Fruit fly (Drosophila melanogaster) Kc167 (cell line): ENCODE measurements around the gene Rph.

Experiments used
- Myc ChIP-seq: fragments of >200 bp; optimal IDR thresholded peaks from 2 replicates; lab custom pipeline; 2017; ENCODE audit warnings: missing external identifiers
- Sin3A ChIP-seq: fragments of >200 bp; optimal IDR thresholded peaks from 2 replicates; lab custom pipeline; 2018; ENCODE audit warnings: missing external identifiers
- h ChIP-seq: fragments of >200 bp; optimal IDR thresholded peaks from 3 replicates; lab custom pipeline; 2018; ENCODE audit warnings: missing external identifiers
- insv ChIP-seq: fragments of >200 bp; optimal IDR thresholded peaks from 3 replicates; lab custom pipeline; 2018; ENCODE audit warnings: missing external identifiers
- psq ChIP-seq: fragments of >200 bp; optimal IDR thresholded peaks from 2 replicates; lab custom pipeline; 2017; ENCODE audit warnings: missing external identifiers
- ttk ChIP-seq: sonication (Bioruptor generic); optimal IDR thresholded peaks from 2 replicates; lab custom pipeline; 2017; ENCODE audit warnings: missing external identifiers

Gene Rph

DNA sequence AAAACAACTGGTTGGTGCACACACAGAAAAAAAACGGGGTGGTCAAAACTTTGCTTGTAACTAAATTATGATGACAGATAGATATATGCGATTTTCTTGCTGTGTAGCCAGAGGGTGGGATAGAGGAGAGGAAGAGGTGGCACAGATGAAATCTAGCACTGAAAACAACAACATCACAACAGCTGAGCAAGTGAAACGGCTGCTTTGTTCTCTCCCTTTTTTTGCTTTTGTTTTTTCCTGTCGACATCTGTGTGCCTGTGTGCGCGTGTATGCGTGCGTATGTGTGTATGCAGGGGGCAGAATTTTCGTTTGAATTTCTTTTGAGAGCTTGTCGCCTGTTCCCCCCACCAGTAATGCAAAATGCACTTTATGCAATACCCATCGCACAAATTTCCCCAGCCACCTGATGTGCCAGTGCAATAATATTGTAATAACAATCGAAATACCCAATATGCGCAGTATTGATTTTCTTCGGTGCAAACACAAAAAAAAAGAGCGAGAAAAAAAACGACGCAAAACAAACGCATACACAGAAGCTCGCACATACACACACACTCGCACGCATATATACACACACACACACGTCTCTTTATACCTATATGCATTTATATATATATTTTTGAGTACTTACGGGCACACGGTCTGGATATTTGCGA, 10.0 kb upstream of the Rph start:
- no peak for TF ChIP-seq Myc
- no peak for TF ChIP-seq h (lab: Kevin White, UChicago)
- no peak for TF ChIP-seq insv (lab: Kevin White, UChicago)
- no peak for TF ChIP-seq psq (lab: Kevin White, UChicago)
- TF ChIP-seq Sin3A (lab: Kevin White, UChicago) = no peak
- no peak for TF ChIP-seq ttk

DNA sequence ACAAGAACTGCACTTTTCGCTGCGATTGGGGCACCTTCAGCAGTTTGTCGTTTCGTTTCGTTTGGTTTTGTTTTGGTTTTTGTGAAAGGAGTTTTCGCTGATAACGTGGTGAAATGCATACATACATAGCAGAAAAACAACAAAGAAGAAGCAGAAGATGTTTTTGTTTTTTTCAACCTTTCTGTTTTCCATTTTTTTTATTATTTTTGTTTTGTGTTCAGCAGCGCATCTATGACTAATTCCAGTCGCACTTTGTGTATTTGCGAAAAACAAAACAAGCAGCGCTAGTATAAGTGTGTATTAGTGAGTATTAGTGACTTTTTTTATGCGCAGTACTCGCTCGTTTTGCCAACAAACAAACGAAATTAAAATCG, 9.5 kb upstream of the Rph start:
- TF ChIP-seq ttk = no peak
- TF ChIP-seq insv (lab: Kevin White, UChicago) = no peak
- no peak for TF ChIP-seq h (lab: Kevin White, UChicago)
- TF ChIP-seq Sin3A (lab: Kevin White, UChicago) = no peak
- TF ChIP-seq Myc = no peak
- TF ChIP-seq psq (lab: Kevin White, UChicago) = no peak

DNA sequence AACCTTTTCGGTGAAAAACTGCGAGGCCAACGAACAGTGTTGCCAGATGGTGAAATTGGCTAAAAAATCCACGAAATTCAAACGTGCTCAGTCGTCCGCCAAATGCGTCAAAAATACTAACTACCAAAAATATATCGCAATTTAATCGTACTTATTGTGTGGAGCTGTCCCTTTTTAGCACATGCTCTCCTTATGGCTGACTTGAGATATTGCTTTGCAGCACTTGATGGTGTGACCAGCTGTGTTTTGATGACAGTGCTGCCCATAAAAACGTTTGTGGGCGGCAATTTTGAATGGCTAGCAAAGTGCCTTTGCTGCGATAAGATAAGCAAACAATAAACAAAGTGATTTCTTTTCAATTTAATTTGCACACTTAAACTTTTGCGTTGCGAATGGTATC, 6.7 kb upstream of the Rph start, which contains the start of gene Tango5:
Gene Tango5 (minus strand): TSS at position 208 of the 400 bp plus-strand sequence.
- no peak for TF ChIP-seq Sin3A (lab: Kevin White, UChicago)
- TF ChIP-seq h (lab: Kevin White, UChicago) = no peak

DNA sequence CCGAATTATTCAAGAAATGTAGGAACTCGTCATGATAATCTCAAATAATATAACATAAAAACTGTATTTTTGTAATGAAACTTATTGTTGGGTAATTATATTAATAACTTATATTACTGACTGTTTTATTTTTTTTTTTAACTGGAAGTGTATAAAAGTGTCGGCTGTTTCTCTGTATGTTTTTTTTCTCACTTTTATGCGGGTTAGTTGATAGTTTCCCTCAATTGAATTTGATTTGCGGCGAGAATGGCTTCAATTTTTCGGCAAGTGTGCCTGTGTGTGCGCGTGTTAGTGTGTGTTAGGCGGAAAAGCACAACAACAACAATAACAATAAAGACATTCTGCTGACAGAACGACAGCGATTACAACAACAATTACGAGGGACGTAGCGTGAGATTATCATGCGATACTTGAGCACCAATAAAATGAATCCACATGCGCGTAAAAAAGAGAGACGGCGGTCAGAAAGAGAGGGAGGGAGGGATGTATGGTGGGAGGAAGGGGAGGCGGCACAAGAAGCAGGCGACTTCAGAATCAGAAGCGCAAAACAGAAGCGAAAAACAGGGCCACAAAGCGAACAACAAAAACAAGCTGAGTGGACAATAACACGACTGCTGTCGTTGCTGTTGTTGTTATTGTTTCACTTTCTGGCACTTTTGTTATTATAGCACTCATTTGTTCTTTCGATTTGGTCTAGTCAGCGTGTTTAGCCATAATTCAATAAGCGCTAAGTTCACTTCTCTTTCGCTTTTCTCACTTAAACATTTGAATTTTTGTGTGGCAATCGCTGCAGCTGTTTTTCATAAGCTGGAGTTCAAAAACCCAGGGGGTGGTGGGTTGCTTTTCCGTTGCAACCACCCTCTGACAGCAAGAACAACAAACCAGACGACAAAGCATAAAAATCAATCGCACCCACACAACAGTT, 5.8 kb upstream of the Rph start:
- TF ChIP-seq h (lab: Kevin White, UChicago) (no peak), Sin3A (lab: Kevin White, UChicago) (no peak), psq (lab: Kevin White, UChicago) (no peak), insv (lab: Kevin White, UChicago) (no peak), Myc (no peak), ttk (no peak)

DNA sequence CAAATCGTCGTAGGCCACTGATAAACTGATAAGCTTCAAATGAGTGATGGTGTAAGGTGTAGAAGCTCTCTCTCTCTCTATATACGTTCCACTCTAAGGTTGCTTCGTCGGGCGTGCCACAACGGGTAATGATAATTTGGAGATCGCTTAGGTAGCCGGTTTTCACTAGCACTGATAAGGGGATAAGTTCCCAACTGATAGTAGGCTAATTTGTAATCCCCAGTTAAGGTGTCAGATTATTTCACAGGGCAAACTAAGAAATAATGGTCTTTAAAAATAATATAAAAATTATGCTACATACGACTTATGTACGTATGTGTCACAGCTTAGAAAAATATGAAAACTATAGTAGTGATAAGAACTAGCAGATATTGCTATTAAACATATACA, 5.1 kb upstream of the Rph start:
- TF ChIP-seq Sin3A (lab: Kevin White, UChicago) (no peak), h (lab: Kevin White, UChicago) (no peak), insv (lab: Kevin White, UChicago) (no peak)

DNA sequence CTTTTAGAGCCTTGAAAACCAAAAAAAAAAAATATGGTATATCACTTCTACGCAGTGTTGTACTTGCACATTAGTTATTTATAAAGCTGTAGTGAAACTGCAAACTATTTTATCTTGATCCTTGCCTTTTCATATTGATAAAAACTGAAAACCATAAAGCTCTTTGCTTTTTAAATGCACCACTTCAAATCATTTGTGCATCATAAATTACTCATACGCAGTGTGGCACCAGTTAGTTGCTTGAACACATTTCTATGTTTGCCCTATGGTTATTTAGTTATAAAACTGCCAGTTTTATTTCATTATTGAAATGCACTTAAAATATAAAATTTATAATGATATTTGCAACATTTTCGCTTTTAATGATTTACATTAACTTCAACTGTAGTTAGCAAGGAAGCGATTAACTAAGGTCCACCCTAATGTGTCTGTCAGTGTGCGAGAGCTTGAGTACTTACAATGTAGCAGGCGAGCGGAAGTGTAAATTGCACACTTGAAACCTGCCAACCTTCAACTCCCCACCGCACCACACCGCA, 1.4 kb downstream of the Rph start:
- no peak for TF ChIP-seq insv (lab: Kevin White, UChicago)
- no peak for TF ChIP-seq ttk
- no peak for TF ChIP-seq Sin3A (lab: Kevin White, UChicago)
- no peak for TF ChIP-seq psq (lab: Kevin White, UChicago)
- TF ChIP-seq Myc = no peak
- no peak for TF ChIP-seq h (lab: Kevin White, UChicago)

DNA sequence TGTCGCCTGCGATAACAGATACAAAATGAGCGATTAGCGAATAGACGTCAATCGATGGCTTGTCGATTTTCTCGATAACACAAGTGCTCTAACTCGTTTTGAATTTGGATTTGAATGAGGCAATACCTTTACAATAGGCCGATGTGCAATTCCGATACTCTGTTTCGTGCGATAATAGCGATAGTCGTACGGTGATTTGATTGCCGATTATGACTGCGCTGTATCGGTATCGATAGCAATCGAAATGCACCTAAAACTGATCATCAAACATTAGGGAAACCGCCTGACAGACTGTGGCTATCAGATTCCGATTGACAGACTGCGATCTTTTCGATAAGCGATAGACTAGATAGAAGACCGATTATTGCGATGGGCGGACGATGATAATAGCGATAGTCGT, 5.7 kb downstream of the Rph start:
- no peak for TF ChIP-seq Sin3A (lab: Kevin White, UChicago)
- no peak for TF ChIP-seq Myc
- TF ChIP-seq insv (lab: Kevin White, UChicago) = no peak
- no peak for TF ChIP-seq h (lab: Kevin White, UChicago)

DNA sequence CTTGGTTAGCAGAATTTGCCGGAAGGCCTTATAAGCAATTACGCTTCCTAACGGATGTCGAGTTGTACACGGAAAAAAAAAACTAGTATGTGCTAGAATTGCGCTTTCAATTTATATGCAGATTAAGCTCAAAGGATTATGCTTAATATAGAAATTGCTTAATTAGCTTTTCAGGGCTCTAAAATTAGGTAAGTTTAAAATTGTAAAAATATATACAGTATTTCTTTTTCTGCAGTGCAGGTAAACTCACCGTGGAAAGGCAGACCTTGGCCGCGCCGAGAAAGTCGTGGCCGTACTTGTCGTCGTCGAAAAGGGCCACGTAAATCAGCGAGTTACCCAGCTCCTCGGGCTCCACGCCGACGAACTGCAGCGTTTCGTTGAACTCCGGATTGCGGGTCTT, 6.8 kb downstream of the Rph start:
- TF ChIP-seq insv (lab: Kevin White, UChicago) = no peak
- no peak for TF ChIP-seq psq (lab: Kevin White, UChicago)
- no peak for TF ChIP-seq Sin3A (lab: Kevin White, UChicago)
- no peak for TF ChIP-seq h (lab: Kevin White, UChicago)
- no peak for TF ChIP-seq ttk
- TF ChIP-seq Myc = no peak

DNA sequence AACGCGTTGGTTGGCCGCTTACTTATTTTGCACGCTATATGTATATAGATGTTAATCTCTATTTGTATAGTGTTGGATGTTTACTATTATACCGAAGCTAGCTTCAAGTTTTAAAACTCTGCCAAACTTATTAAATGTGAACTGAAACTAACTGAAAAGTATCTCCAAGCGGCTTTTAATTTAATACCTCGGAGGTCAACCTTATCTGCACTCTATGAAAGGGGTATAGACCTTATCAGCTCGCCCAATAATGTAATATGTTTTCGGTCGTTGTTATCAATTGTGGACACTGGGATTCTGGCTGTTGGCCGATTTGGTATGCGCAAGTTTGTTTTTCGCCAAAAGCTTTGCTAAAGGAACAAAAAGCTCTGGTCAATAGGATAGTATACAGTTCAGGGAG, 8.8 kb downstream of the Rph start:
- TF ChIP-seq psq (lab: Kevin White, UChicago) (no peak), Sin3A (lab: Kevin White, UChicago) (no peak), Myc (no peak), h (lab: Kevin White, UChicago) (no peak), insv (lab: Kevin White, UChicago) (no peak), ttk (no peak)

DNA sequence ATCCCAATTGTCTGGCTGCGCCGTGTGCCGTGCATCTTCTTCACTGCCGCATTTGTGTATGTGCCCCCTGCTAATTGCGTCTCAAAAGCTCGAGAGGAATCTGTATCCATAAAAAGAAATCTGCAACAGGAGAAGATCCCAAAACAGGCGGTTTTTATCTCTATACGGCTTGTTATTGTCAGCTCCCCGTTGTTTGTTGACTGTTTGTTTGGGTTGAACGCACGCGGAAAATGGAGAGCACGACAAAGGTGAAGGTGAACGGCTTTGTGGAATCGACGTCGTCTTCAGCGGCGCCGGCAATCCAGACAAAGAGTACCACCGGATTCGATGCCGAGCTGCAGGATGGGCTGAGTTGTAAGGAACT, 11.9 kb downstream of the Rph start:
- TF ChIP-seq h (lab: Kevin White, UChicago) (no peak), ttk (no peak), Sin3A (lab: Kevin White, UChicago) (no peak), Myc (no peak), insv (lab: Kevin White, UChicago) (no peak), psq (lab: Kevin White, UChicago) (no peak)

DNA sequence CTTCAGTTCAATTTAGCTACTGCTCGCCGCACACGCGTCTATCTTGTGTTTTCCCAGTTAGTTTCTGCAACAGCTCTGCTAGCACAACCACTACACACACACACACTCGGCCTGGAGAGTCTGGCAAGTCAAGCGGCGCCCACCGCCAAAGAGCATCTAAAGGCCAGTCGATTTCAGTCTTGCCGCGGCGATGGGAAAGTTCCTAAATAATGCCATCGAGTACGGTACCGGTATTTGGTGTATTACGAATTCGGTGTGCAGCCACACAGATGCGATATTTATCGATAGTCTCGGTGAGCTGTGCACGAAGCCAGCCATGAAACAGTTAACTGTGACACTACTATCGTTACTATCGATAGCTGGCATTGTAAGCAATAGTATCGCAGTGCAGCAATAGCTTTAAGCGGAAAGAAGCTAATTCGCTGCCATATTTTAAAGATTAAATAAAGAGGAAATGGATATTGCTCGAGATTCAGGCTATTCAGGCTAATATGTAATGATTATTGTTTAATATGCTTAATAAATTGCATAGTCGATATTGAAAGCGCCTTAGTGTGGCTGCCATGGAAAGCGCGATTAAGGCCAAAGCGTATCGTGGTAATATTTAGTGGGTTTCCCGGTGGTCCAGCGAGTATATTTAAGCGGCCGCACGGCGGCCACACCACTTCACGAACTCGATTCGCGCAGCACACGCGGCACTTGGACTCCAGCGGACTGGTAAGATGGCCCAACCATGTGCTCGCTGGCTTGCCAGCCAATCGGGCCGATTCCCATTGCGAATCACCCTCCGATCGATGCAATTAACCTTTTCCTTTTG, 12.5 kb downstream of the Rph start, which contains the start of gene stx:
Gene stx (minus strand): TSS at position 171 of the 817 bp plus-strand sequence.
- peak; percentile 3 for TF ChIP-seq insv (lab: Kevin White, UChicago)
- no peak for TF ChIP-seq h (lab: Kevin White, UChicago)
- peak; percentile 100 for TF ChIP-seq Sin3A (lab: Kevin White, UChicago)
